Fruit fly (Drosophila melanogaster) whole organism, embryonic: Measurements from ENCODE around the gene CG42766.

Experiments used
- CG16863 ChIP-seq: fragments of 200-800 bp; sonication (Bioruptor generic); optimal IDR thresholded peaks from 3 replicates; lab custom pipeline; 2016; ENCODE audit warnings: missing biosample characterization, missing genetic modification characterization
- CG17385 ChIP-seq: fragments of 200-800 bp; sonication (Bioruptor generic); optimal IDR thresholded peaks from 3 replicates; lab custom pipeline; 2018; ENCODE audit warnings: missing biosample characterization, mild to moderate bottlenecking, missing genetic modification characterization
- CG2889 ChIP-seq: fragments of 200-800 bp; sonication (Bioruptor generic); IDR thresholded peaks from 3 replicates; pipeline ENCODE4 v1.3.6; 2022; ENCODE audit warnings: missing biosample characterization, missing genetic modification characterization
- CG5953 ChIP-seq: fragments of 200-800 bp; sonication (Bioruptor generic); IDR thresholded peaks from 2 replicates; pipeline ENCODE4 v1.3.6; 2022; ENCODE audit warnings: missing biosample characterization, missing genetic modification characterization
- CG7963 ChIP-seq: fragments of 200-800 bp; sonication (Bioruptor generic); IDR thresholded peaks from 3 replicates; pipeline ENCODE4 v1.3.6; 2022; ENCODE audit warnings: missing biosample characterization, missing genetic modification characterization; ENCODE audit not compliant: partially characterized antibody
- Med ChIP-seq: fragments of 200-800 bp; sonication (Bioruptor generic); peaks from one replicate; lab custom pipeline; 2016; ENCODE audit warnings: missing biosample characterization, missing genetic modification characterization, mild to moderate bottlenecking, inconsistent platforms, moderate library complexity
- Side ChIP-seq: fragments of 200-800 bp; sonication (Bioruptor generic); optimal IDR thresholded peaks from 2 replicates; lab custom pipeline; 2016; ENCODE audit warnings: missing biosample characterization, missing genetic modification characterization
- Sox102F ChIP-seq: fragments of 200-800 bp; sonication (Bioruptor generic); optimal IDR thresholded peaks from 2 replicates; lab custom pipeline; 2018; ENCODE audit warnings: missing biosample characterization, mild to moderate bottlenecking, missing genetic modification characterization, moderate library complexity
- jumu ChIP-seq: fragments of 200-800 bp; sonication (Bioruptor generic); optimal IDR thresholded peaks from 3 replicates; lab custom pipeline; 2016; ENCODE audit warnings: missing biosample characterization, missing genetic modification characterization
- pzg ChIP-seq: fragments of 200-800 bp; sonication (Bioruptor generic); optimal IDR thresholded peaks from 3 replicates; lab custom pipeline; 2018; ENCODE audit warnings: missing biosample characterization, mild to moderate bottlenecking, missing genetic modification characterization, moderate library complexity
- sd ChIP-seq: fragments of 200-800 bp; sonication (Bioruptor generic); optimal IDR thresholded peaks from 3 replicates; lab custom pipeline; 2018; ENCODE audit warnings: missing biosample characterization, mild to moderate bottlenecking, missing genetic modification characterization, moderate library complexity
- zf30C ChIP-seq: fragments of 200-800 bp; sonication (Bioruptor generic); optimal IDR thresholded peaks from 3 replicates; lab custom pipeline; 2018; ENCODE audit warnings: missing biosample characterization, mild to moderate bottlenecking, missing genetic modification characterization

dm6 chrX:15973157-15973774 lies 3.4 kb upstream of the CG42766 start, which contains the start of gene mmd:
- TF ChIP-seq CG2889 (GFP tag; lab: Robert Waterston, UW) = no peak
- no peak for TF ChIP-seq CG17385
- TF ChIP-seq pzg = no peak
- no peak for TF ChIP-seq CG7963 (GFP tag; lab: Robert Waterston, UW)
- no peak for TF ChIP-seq jumu
- no peak for TF ChIP-seq zf30C (GFP tag; lab: Kevin White, UChicago)
- no peak for TF ChIP-seq CG5953 (GFP tag; lab: Robert Waterston, UW)
- no peak for TF ChIP-seq Side (GFP tag; lab: Kevin White, UChicago)
- TF ChIP-seq Med (GFP tag; lab: Kevin White, UChicago) = no peak
- TF ChIP-seq Sox102F (GFP tag; lab: Kevin White, UChicago) = no peak
- no peak for TF ChIP-seq CG16863 (GFP tag; lab: Kevin White, UChicago)
- TF ChIP-seq sd = no peak
